Worm (Caenorhabditis elegans) whole organism, early embryonic: ENCODE measurements around the gene C09H5.7.

ENCODE experiments used
- ama-1 ChIP-seq: fragments of 150-350 bp; optimal IDR thresholded peaks from 2 replicates; lab custom pipeline; 2014
- hnd-1 ChIP-seq: sonication (generic microtip); optimal IDR thresholded peaks from 2 replicates; lab custom pipeline; 2016; ENCODE audit warnings: missing genetic modification characterization, missing compliant biosample characterization

DNA sequence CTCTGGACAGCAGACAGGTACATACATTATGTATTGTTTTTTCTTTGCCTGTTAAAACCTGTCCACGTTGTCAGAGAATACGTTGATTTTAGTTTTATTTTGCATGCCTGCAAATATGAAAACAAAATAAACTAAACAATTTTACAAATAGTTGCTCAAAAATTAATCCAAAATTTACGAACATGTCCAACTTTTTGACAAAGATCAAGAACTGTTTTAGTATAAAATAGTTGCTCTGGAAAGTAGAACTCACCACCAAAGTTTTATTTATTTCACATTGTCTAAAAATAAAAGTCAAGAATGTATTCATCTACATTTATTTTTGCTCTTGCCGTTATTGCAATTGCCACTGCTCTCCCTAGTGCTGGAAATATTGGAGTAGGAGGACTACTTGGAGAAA is 19.4 kb upstream of the C09H5.7 start, which contains the start of gene srlf-16:
- TF ChIP-seq ama-1 (lab: Kevin White, UChicago) (no peak), hnd-1 (tag; lab: Kevin White, UChicago) (no peak)
